Worm (Caenorhabditis elegans) whole organism, L3 larva: Measurements from ENCODE around the gene bath-36.

Experiments used
- ceh-9 ChIP-seq: sonication (generic microtip); optimal IDR thresholded peaks from 2 replicates; lab custom pipeline; 2018; ENCODE audit warnings: missing biosample characterization, missing genetic modification characterization
- eor-1 ChIP-seq, 2 experiments: fragments of 150-350 bp; optimal IDR thresholded peaks; 2 replicates each; lab custom pipeline; 2014 to 2018; ENCODE audit warnings: missing biosample characterization in 2 of 2, missing genetic modification characterization in 2 of 2
- lin-15B ChIP-seq: fragments of 150-350 bp; optimal IDR thresholded peaks from 2 replicates; lab custom pipeline; 2014; ENCODE audit warnings: missing biosample characterization, missing genetic modification characterization
- nfya-1 ChIP-seq: sonication (generic microtip); optimal IDR thresholded peaks from 2 replicates; lab custom pipeline; 2017; ENCODE audit warnings: missing genetic modification characterization, mild to moderate bottlenecking, missing compliant biosample characterization, antibody characterized with exemption, moderate library complexity; ENCODE audit not compliant: insufficient read depth
- nhr-11 ChIP-seq: fragments of 150-350 bp; optimal IDR thresholded peaks from 2 replicates; lab custom pipeline; 2014; ENCODE audit warnings: missing biosample characterization, missing genetic modification characterization
- nhr-12 ChIP-seq: fragments of 150-350 bp; optimal IDR thresholded peaks from 2 replicates; lab custom pipeline; 2014; ENCODE audit warnings: missing biosample characterization, missing genetic modification characterization
- nhr-23 ChIP-seq: fragments of 150-350 bp; optimal IDR thresholded peaks from 2 replicates; lab custom pipeline; 2014; ENCODE audit warnings: missing biosample characterization, missing genetic modification reagents, missing genetic modification characterization
- nhr-237 ChIP-seq: fragments of 150-350 bp; optimal IDR thresholded peaks from 2 replicates; lab custom pipeline; 2014; ENCODE audit warnings: missing biosample characterization, missing genetic modification characterization
- nhr-67 ChIP-seq: fragments of 150-350 bp; optimal IDR thresholded peaks from 2 replicates; lab custom pipeline; 2014; ENCODE audit warnings: missing biosample characterization, missing genetic modification characterization
- pqm-1 ChIP-seq: fragments of 150-350 bp; optimal IDR thresholded peaks from 2 replicates; lab custom pipeline; 2017; ENCODE audit warnings: missing biosample characterization, missing genetic modification characterization, inconsistent platforms
- snpc-4 ChIP-seq: fragments of 150-350 bp; optimal IDR thresholded peaks from 2 replicates; lab custom pipeline; 2014; ENCODE audit warnings: missing biosample characterization, missing genetic modification characterization
- unc-39 ChIP-seq: sonication (generic microtip); optimal IDR thresholded peaks from 4 replicates; lab custom pipeline; 2017; ENCODE audit warnings: missing biosample characterization, missing genetic modification characterization
- zag-1 ChIP-seq: fragments of 150-350 bp; optimal IDR thresholded peaks from 2 replicates; lab custom pipeline; 2014; ENCODE audit warnings: missing biosample characterization, missing genetic modification characterization

ce11 chrV:15150661-15151060 is 37.0 kb upstream of the bath-36 start, which contains the start of gene T09F5.2:
- TF ChIP-seq snpc-4 (no peak), nfya-1 (tag; lab: Kevin White, UChicago) (no peak), nhr-23 (tag; lab: Kevin White, UChicago) (no peak), nhr-11 (tag; lab: Kevin White, UChicago) (no peak), eor-1 (tag; optimal IDR thresholded peaks at IDR 0.05; lab: Kevin White, UChicago) (no peak), unc-39 (tag; lab: Kevin White, UChicago) (no peak), lin-15B (tag; lab: Kevin White, UChicago) (no peak), pqm-1 (tag; lab: Kevin White, UChicago) (no peak), nhr-237 (no peak), nhr-67 (tag; lab: Kevin White, UChicago) (no peak), zag-1 (tag; lab: Kevin White, UChicago) (no peak), ceh-9 (tag; lab: Kevin White, UChicago) (no peak), nhr-12 (tag; lab: Kevin White, UChicago) (no peak)
